Worm (Caenorhabditis elegans): ENCODE results near the gene rps-25.

Gene rps-25

DNA sequence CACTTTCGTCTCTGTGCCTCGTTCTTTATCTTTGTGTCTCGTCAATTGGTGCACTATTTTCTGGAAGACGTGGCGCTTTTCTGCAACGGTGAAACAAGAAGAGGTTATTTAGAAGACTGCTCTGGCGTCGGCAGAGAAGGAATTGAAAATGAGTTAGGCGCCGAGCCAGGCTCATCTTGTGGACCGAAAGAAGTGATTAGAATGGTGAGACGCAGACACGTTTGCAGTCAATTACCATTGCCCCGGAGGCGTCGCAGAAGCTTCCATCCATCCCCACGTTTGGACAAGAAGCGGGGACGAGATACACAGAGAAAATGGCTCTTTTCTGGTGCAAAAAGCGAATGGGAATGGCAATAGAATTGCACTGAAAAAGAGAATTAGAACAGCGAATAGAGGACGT is 12.5 kb upstream of the rps-25 start:
- TF ChIP-seq dao-5 (tag; optimal IDR thresholded peaks at IDR 0.05) (no peak), him-1 (tag; optimal IDR thresholded peaks at IDR 0.05) (peak; percentile 66)

DNA sequence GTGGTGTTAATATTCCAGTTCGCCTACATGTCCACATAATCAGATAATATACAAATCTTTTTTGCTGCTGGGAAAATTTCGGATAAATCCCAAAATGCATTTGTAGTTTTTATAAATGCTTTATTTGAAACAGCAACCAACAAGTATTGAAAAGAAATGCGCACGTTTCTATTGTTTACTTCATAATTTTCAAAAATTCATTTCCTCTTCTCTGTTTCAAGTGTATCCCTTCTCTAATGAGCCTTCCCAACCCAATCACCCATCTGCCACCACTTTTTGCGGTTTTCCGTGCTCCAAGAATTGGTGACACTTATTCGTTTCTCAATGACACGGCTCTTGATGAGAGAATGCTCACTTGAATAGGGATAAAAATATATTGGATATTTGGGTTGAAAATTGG is 7.3 kb upstream of the rps-25 start:
- TF ChIP-seq him-1 (tag; optimal IDR thresholded peaks at IDR 0.05) = no peak

DNA sequence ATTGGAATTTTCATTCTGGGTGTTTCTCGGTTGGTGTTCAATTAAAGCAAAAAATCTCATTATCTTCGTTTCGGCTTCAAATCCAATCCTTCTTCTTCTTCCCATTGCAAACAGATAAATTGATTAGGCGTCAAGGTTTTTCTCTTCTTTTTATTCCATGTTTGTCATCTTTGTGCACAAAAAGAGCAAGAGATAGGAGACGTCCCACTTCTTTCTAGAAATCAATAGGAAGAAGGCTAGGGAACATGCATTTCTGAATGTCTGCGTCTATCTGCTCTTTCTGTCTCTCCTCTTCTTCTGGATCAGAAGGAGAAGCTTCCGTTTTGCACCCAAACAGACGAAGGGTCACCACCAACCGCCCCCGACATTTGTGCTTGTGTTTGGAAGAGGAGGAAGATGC is 5.6 kb upstream of the rps-25 start:
- peak; percentile 41 for TF ChIP-seq him-1 (tag; optimal IDR thresholded peaks at IDR 0.05)
- TF ChIP-seq dao-5 (tag; optimal IDR thresholded peaks at IDR 0.05) = no peak

DNA sequence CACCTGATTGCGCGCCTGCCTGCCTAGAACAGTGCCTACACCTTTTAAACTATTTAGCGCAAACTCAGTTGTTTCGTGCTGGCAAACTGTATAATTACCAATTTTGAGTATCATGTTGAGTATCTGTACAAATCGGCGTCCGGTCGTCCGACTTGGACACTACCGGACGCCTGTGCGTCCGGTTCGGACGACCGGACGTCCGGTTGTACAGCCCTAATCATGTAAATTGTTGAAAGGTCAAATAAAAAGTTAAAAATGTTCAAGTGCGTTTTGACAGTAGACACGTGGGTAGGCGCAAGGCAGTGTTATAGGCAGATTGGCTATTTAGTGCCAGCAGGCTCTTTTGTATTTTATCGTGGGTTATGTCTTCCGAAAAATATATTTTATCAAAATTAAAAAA is 2.6 kb upstream of the rps-25 start:
- TF ChIP-seq him-1 (tag; optimal IDR thresholded peaks at IDR 0.05) = no peak
- TF ChIP-seq W03F9.2 (tag; optimal IDR thresholded peaks at IDR 0.05) = no peak
- no peak for TF ChIP-seq dao-5 (tag; optimal IDR thresholded peaks at IDR 0.05)

DNA sequence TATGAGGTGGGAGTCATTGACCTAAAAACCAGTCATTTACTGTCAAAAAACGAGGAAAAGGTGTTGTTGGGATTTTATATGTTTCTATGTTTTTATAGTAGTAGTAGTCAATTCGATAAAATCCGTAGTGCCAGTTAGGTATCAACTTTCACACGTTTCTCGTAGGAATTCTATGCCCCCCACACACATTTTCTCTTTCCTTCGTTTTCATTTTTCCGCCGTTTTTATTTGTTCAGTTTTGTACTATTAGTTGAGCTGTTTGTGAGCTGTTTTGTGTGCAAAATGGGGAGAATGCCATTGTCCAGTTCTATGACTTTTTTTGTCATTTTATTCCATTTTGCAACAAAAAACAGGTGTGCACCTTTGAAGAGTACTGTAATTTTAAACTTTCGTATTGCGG is 1.3 kb upstream of the rps-25 start:
- no peak for TF ChIP-seq dao-5 (tag; optimal IDR thresholded peaks at IDR 0.05)
- no peak for TF ChIP-seq him-1 (tag; optimal IDR thresholded peaks at IDR 0.05)
- no peak for TF ChIP-seq W03F9.2 (tag; optimal IDR thresholded peaks at IDR 0.05)

DNA sequence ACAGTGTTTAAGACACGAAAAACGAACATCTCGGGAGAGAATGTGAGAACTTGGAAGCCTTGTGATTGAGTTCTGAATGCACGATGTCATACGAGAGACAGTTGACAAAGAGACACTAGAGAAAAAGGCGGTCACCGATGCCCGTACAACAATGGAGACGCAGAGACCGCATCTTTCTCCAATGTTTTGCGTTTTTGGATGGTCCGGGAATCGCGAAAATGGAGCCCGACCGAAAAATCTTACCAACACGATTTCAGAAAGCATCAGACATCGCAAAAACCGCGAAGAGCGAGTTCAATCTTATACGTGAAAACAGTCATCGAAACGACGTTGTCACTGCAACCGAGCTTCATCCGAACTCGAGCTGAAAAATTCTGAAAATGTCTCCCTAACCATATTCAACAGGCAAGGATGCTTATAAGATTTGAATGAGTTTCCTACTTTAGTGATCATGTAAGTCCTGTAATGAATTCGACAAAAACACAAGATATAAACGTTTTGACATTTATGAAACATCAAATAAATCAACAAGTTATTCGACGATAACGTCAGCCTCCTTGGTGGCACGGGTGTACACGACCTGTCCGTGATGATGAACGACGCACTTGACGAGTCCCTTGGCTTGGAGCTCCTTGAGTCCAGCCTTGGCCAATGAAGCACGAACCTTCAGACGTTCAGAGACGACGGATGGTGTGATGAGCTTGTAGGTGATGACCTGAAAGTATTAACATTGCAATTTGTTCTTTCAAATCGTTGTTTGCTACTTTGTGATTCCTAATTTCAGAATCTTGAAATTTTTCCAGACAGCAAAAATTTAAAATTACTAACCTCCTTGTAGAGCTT is 582 bp downstream of the rps-25 start, which contains the start of gene inx-7:
Gene inx-7, minus strand, starts transcription at position 37 of the 843 bp plus-strand sequence.
- no peak for TF ChIP-seq him-1 (tag; optimal IDR thresholded peaks at IDR 0.05)
- TF ChIP-seq dao-5 (tag; optimal IDR thresholded peaks at IDR 0.05) = no peak
- TF ChIP-seq W03F9.2 (tag; optimal IDR thresholded peaks at IDR 0.05) = peak; percentile 5

DNA sequence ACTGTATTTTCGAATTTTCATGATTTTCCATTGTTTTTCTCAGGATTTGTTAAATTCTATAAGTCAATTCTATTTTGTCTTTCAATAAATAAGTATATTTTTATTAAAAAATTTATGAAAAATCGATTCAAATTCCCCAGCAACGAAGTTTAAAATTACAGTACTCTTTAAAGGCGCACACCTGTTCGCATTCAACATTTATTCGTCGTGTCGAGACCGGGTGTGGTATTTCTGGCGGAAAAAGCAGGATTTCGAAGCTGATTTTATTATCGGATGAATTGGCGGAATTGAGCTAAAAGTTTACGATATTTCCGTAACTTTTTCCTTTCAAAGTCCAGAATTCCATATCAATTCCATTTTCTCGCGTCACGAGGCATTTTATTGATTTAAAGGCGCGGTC is 1.9 kb downstream of the rps-25 start:
- TF ChIP-seq dao-5 (tag; optimal IDR thresholded peaks at IDR 0.05) = no peak
- TF ChIP-seq him-1 (tag; optimal IDR thresholded peaks at IDR 0.05) = no peak

DNA sequence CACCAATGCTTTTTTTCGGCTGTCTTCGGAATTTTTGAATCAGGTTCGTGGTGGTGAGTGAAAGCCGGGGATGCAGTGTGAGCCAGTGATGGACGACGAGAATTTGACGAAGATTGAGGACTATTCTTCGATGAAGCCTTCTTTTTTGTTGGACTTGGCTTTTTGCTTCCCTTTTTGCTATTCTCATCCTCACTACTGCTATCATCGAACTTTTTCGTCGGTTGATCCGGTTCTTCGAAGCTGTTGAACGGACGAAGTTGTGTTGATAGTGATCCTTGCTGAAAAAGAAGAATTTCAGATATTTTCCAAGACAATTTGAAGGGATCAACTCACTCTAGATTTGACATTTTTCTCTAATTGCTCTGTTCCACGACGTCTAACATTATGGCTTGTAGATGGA is 3.2 kb downstream of the rps-25 start:
- TF ChIP-seq him-1 (tag; optimal IDR thresholded peaks at IDR 0.05) (no peak), W03F9.2 (tag; optimal IDR thresholded peaks at IDR 0.05) (no peak), dao-5 (tag; optimal IDR thresholded peaks at IDR 0.05) (no peak)

DNA sequence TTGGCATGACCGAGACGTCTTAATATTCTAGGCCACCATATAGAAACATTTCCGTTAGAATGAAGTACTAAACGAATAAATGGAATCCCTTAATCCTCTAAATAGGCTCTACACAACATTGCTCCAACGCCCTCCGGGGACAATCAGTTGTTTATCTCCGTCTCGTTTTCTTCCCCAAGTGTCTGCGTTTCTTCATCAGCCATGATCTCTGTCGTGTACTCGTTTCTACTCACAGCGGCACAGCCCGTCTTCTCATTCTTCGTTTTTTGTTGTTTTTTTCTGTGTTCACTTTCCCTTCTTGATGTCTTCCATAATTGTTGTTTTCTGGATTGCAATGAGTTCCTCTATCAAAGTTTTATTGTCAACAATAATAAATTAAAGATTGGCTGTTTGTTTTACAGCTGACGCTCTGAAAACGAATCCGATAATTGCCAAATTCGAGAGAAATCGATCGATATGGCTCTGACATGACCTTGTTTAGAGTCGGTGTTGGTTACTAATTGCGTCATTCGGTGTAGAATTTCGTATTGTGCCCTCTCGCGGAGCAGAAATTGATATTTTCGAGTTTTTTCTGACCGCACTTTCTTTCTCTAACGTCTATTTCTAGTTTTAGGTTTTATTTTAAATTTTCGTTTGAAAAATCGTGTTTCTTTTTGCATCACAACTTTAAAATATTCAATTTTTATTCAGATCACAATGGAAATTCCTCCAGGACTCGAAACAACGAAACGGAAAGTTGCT is 6.0 kb downstream of the rps-25 start, which contains the start of gene pfkb-1.2:
Gene pfkb-1.2, plus strand, starts transcription at position 691 of the 741 bp plus-strand sequence.
- TF ChIP-seq dao-5 (tag; optimal IDR thresholded peaks at IDR 0.05) (no peak), him-1 (tag; optimal IDR thresholded peaks at IDR 0.05) (no peak), W03F9.2 (tag; optimal IDR thresholded peaks at IDR 0.05) (no peak)

DNA sequence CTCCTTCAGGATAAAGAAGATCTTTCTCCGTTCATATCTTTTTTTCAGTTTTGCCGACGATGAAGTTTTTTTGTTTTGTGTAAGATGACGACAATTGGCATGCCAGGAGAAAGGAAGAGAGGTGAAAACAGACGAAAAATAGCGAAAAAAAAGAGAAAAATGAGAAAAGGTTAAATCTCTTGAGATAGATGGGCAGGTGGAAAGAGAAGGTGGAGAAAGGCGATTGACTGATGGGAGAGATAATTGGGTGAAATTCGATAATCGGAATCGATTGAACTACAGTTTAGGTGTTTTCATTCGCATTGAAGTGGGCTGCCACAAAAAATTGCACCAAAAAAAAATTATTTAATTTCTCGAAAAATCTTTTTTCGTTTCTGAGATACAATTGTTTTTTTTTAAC is 6.8 kb downstream of the rps-25 start:
- TF ChIP-seq dao-5 (tag; optimal IDR thresholded peaks at IDR 0.05) = no peak

DNA sequence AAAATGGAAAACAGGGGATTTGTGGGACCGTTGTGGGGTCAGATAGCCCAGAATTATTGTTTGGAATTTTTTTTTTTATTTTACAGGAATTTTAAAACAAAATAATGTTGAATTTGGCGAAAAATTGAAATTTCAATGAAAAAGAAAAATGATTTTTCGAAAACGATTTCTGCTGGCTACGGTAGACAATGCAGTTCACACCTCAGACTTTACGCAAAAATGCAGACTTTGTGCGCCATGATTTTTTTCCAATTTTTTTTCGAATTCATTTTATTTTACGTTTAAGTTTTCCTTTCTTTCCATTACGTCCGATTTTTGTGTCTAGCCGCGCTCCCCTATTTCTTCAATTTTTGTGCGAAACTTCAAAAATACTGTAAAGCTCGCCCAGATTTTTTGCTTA is 7.5 kb downstream of the rps-25 start:
- TF ChIP-seq dao-5 (tag; optimal IDR thresholded peaks at IDR 0.05) (no peak), W03F9.2 (tag; optimal IDR thresholded peaks at IDR 0.05) (no peak), him-1 (tag; optimal IDR thresholded peaks at IDR 0.05) (no peak)

DNA sequence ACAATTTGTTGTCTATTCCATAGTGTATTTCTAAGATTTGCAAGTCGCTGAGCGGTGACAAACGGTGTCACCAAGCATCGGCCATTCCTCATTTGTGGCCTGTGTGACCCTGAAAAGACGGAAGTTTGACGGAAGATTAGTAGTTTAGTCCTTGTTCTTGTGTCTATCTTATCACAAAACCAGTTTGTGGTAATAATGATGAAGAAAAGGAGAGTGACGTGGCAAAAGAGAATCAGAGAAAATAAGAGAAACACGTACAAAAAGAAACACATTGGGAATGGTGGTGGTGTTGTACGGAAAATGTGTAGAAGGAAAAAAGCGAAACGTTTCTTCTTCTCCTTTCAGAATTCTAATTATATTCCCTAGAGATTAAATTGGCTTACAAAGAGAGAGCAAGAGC is 8.3 kb downstream of the rps-25 start, which contains the start of gene mcu-1:
Gene mcu-1, minus strand, starts transcription at position 109 of the 400 bp plus-strand sequence.
- TF ChIP-seq dao-5 (tag; optimal IDR thresholded peaks at IDR 0.05) (no peak), W03F9.2 (tag; optimal IDR thresholded peaks at IDR 0.05) (no peak)

DNA sequence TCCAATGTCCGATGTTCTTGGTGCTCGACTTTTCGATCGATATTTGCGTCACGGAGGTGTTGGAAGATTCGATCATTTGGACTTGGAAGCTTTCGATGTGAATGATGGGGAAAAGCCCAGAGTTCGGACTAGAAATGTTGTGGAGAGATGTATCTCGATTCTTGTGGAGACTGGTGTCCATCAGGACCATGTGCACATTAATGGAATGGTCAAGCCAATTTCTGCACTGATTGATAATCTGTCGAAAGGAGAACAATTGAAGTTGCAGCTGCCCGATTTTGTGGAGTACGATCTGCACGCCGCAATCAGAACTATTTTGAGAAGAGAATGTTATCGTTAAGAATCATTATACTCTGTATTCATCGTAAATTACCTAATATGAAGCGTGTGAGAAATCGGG is 10.3 kb downstream of the rps-25 start:
- no peak for TF ChIP-seq him-1 (tag; optimal IDR thresholded peaks at IDR 0.05)

DNA sequence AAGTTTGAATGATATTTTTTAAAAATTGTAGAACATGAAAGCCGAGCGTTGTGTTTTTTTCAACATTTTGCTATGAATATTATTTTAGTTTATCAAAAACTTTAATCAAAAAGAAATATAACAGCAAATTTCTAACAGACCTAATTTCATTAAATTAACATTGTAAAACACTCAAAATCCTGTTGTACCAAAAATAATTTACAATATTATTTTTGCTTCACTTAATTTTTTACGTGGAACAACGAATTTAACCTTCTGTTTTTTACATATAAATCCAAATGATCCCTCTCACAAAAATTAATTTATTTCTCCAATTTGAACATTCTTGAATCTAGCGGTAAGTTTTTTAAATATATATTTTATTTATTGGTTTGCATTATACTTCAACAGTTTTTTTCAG is 13.4 kb downstream of the rps-25 start, which contains the start of gene H32C10.1:
Gene H32C10.1, plus strand, starts transcription at position 301 of the 400 bp plus-strand sequence.
- no peak for TF ChIP-seq W03F9.2 (tag; optimal IDR thresholded peaks at IDR 0.05)

DNA sequence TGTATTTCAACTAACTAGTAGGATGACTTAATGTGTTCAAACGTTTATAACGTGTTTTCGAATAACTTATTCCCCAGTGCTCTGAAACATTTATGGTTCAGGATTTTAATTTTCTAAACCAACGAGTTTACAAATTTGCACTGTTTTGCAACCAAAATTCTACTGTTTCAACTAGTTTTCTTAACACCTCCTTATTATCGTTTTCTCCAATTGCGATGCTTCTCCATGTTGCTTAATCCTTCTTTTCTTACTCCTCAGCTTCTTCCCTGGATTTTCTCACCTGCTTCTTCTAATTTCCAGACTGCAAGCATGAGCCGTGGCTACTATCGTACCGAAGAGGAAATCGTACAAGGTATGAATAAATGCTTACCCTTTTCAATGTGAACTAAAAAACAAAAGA is 17.1 kb downstream of the rps-25 start, which contains the start of gene lin-33:
Gene lin-33, plus strand, starts transcription at position 301 of the 400 bp plus-strand sequence.
- no peak for TF ChIP-seq him-1 (tag; optimal IDR thresholded peaks at IDR 0.05)
- TF ChIP-seq W03F9.2 (tag; optimal IDR thresholded peaks at IDR 0.05) = no peak
- TF ChIP-seq dao-5 (tag; optimal IDR thresholded peaks at IDR 0.05) = no peak
